Worm (Caenorhabditis elegans) whole organism, L4 larva: ENCODE measurements around the gene T24B8.7.

Experiments
- ama-1 ChIP-seq: fragments of 150-350 bp; optimal IDR thresholded peaks from 2 replicates; lab custom pipeline; 2014; ENCODE audit warnings: inconsistent platforms, mixed read lengths
- daf-16 ChIP-seq, 3 experiments: sonication (generic microtip); optimal IDR thresholded peaks; 2 replicates each; lab custom pipeline; 2016 to 2017; ENCODE audit warnings: missing genetic modification characterization in 3 of 3, missing genetic modification reagents in 3 of 3, mild to moderate bottlenecking in 2 of 3, missing compliant biosample characterization in 2 of 3, missing biosample characterization in 1 of 3, moderate library complexity in 1 of 3

DNA sequence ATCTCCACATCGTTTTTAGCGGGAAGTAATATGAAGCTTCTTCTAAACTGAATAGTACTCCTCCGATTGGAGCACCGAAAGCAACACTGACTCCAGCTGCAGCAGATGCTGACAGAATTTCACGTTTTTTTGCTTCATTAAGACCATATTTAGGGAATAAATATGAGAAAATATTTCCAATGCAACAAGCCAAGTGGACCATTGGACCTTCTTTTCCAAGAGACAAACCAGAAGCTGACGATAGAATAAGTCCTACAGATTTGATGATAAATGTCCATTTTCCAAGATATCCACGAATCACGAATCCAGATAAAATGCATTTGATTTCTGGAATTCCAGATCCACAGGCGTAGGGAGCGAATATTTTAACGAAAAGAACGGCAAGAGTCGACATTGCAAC is 43.8 kb upstream of the T24B8.7 start:
- no peak for TF ChIP-seq daf-16 (GFP tag; optimal IDR thresholded peaks at IDR 0.05; lab: Kevin White, UChicago)
- no peak for TF ChIP-seq daf-16 (tag; optimal IDR thresholded peaks at IDR 0.05; lab: Kevin White, UChicago)
- no peak for TF ChIP-seq ama-1 (lab: Kevin White, UChicago)
